Worm (Caenorhabditis elegans) whole organism, L3 larva: ENCODE results near the gene C49F5.13.

ENCODE experiments used
- aly-2 ChIP-seq: fragments of 150-350 bp; optimal IDR thresholded peaks from 2 replicates; lab custom pipeline; 2014; ENCODE audit warnings: missing biosample characterization, missing genetic modification characterization
- egl-27 ChIP-seq: sonication (generic microtip); optimal IDR thresholded peaks from 4 replicates; lab custom pipeline; 2017; ENCODE audit warnings: missing biosample characterization, missing genetic modification reagents, missing genetic modification characterization
- elt-3 ChIP-seq, 3 experiments: fragments of 150-350 bp in 1 of 3; sonication (generic microtip) in 2 of 3; optimal IDR thresholded peaks; 2 replicates in 2 of 3; 4 replicates in 1 of 3; lab custom pipeline; 2014 to 2017; ENCODE audit warnings: missing biosample characterization in 3 of 3, missing genetic modification characterization in 3 of 3
- nhr-76 ChIP-seq: fragments of 150-350 bp; sonication (generic microtip); optimal IDR thresholded peaks from 5 replicates; lab custom pipeline; 2014; ENCODE audit warnings: missing biosample characterization, missing genetic modification characterization
- tbx-2 ChIP-seq: sonication (generic microtip); optimal IDR thresholded peaks from 2 replicates; lab custom pipeline; 2016; ENCODE audit warnings: mild to moderate bottlenecking, missing genetic modification characterization, missing compliant biosample characterization
- unc-62 ChIP-seq: fragments of 150-350 bp; sonication (generic microtip); optimal IDR thresholded peaks from 4 replicates; lab custom pipeline; 2014; ENCODE audit warnings: missing biosample characterization, missing genetic modification reagents, missing genetic modification characterization
- ztf-11 ChIP-seq: fragments of 150-350 bp; optimal IDR thresholded peaks from 2 replicates; lab custom pipeline; 2014; ENCODE audit warnings: missing biosample characterization, missing genetic modification characterization

ce11 chrX:11992778-11993177 is 31.6 kb downstream of the C49F5.13 start:
- TF ChIP-seq egl-27 (tag; lab: Kevin White, UChicago) (no peak), elt-3 (tag; optimal IDR thresholded peaks at IDR 0.05; lab: Kevin White, UChicago) (no peak), nhr-76 (tag; lab: Kevin White, UChicago) (no peak), aly-2 (no peak), unc-62 (GFP tag; lab: Kevin White, UChicago) (no peak), ztf-11 (tag; lab: Kevin White, UChicago) (no peak), tbx-2 (tag; lab: Kevin White, UChicago) (no peak)
